Fruit fly (Drosophila melanogaster) whole organism, embryonic: Measurements from ENCODE around the gene drpr.
A peak's percentile ranks its signal among the peaks of the same experiment; 100 is the strongest.

ENCODE experiments used
- Bdp1 ChIP-seq: fragments of 200-800 bp; sonication (Bioruptor generic); optimal IDR thresholded peaks from 3 replicates; lab custom pipeline; 2016; ENCODE audit warnings: missing biosample characterization, missing genetic modification characterization
- CG12659 ChIP-seq: fragments of 200-800 bp; sonication (Bioruptor generic); optimal IDR thresholded peaks from 3 replicates; lab custom pipeline; 2017; ENCODE audit warnings: mild to moderate bottlenecking, missing biosample characterization, missing genetic modification reagents, missing genetic modification characterization
- CG12744 ChIP-seq: fragments of 200-800 bp; sonication (Bioruptor generic); optimal IDR thresholded peaks from 2 replicates; lab custom pipeline; 2016; ENCODE audit warnings: missing biosample characterization, missing genetic modification characterization
- CG12769 ChIP-seq: fragments of 200-800 bp; sonication (Bioruptor generic); optimal IDR thresholded peaks from 2 replicates; lab custom pipeline; 2019; ENCODE audit warnings: missing biosample characterization, mild to moderate bottlenecking, missing genetic modification characterization, moderate library complexity
- CG16813 ChIP-seq: fragments of 200-800 bp; sonication (Bioruptor generic); IDR thresholded peaks from 3 replicates; pipeline ENCODE4 v1.3.6; 2022; ENCODE audit warnings: missing biosample characterization, missing genetic modification characterization; ENCODE audit not compliant: partially characterized antibody
- CG16863 ChIP-seq: fragments of 200-800 bp; sonication (Bioruptor generic); optimal IDR thresholded peaks from 3 replicates; lab custom pipeline; 2016; ENCODE audit warnings: missing biosample characterization, missing genetic modification characterization
- CG17568 ChIP-seq: fragments of 200-800 bp; sonication (Bioruptor generic); optimal IDR thresholded peaks from 2 replicates; lab custom pipeline; 2018; ENCODE audit warnings: missing biosample characterization, mild to moderate bottlenecking, missing genetic modification characterization, moderate library complexity
- CG17912 ChIP-seq: fragments of 200-800 bp; sonication (Bioruptor generic); optimal IDR thresholded peaks from 2 replicates; lab custom pipeline; 2018; ENCODE audit warnings: missing biosample characterization, mild to moderate bottlenecking, missing genetic modification characterization
- CG18764 ChIP-seq: fragments of 200-800 bp; sonication (Bioruptor generic); optimal IDR thresholded peaks from 3 replicates; lab custom pipeline; 2016; ENCODE audit warnings: missing biosample characterization, missing genetic modification characterization
- CG2712 ChIP-seq: fragments of 200-800 bp; optimal IDR thresholded peaks from 3 replicates; lab custom pipeline; 2019; ENCODE audit warnings: missing biosample characterization, mild to moderate bottlenecking, missing genetic modification characterization, moderate library complexity
- CG3163 ChIP-seq: fragments of 200-800 bp; sonication (Bioruptor generic); optimal IDR thresholded peaks from 3 replicates; lab custom pipeline; 2016; ENCODE audit warnings: missing biosample characterization, missing genetic modification characterization
- CG32767 ChIP-seq: fragments of 200-800 bp; sonication (Bioruptor generic); IDR thresholded peaks from 2 replicates; pipeline ENCODE4 v1.3.6; 2022; ENCODE audit warnings: missing biosample characterization, missing genetic modification characterization
- CG4617 ChIP-seq: fragments of 200-800 bp; sonication (Bioruptor generic); optimal IDR thresholded peaks from 3 replicates; lab custom pipeline; 2016; ENCODE audit warnings: missing biosample characterization, missing genetic modification characterization, borderline replicate concordance
- CG5245 ChIP-seq: fragments of 200-800 bp; sonication (Bioruptor generic); optimal IDR thresholded peaks from 3 replicates; lab custom pipeline; 2016; ENCODE audit warnings: missing biosample characterization, missing genetic modification characterization
- CG5953 ChIP-seq: fragments of 200-800 bp; sonication (Bioruptor generic); IDR thresholded peaks from 2 replicates; pipeline ENCODE4 v1.3.6; 2022; ENCODE audit warnings: missing biosample characterization, missing genetic modification characterization
- CG6791 ChIP-seq: fragments of 200-800 bp; sonication (Bioruptor generic); IDR thresholded peaks from 3 replicates; pipeline ENCODE4 v1.3.6; 2022; ENCODE audit warnings: missing biosample characterization, missing genetic modification characterization; ENCODE audit not compliant: partially characterized antibody
- CG6854 ChIP-seq: fragments of 200-800 bp; sonication (Bioruptor generic); optimal IDR thresholded peaks from 3 replicates; lab custom pipeline; 2017; ENCODE audit warnings: missing biosample characterization, mild to moderate bottlenecking, missing genetic modification characterization
- CG7786 ChIP-seq: fragments of 200-800 bp; sonication (Bioruptor generic); optimal IDR thresholded peaks from 2 replicates; lab custom pipeline; 2016; ENCODE audit warnings: missing biosample characterization, missing genetic modification characterization
- CkIIα-i1 ChIP-seq: fragments of 200-800 bp; sonication (Bioruptor generic); IDR thresholded peaks from 2 replicates; pipeline ENCODE4 v1.3.6; 2022; ENCODE audit warnings: missing biosample characterization, missing genetic modification characterization
- E2f2 ChIP-seq: fragments of 200-800 bp; sonication (Bioruptor generic); IDR thresholded peaks from 2 replicates; pipeline ENCODE4 v1.3.6; 2022; ENCODE audit warnings: missing biosample characterization, missing genetic modification characterization
- Eip74EF ChIP-seq, 2 experiments: fragments of 200-800 bp in 1 of 2; fragments of >200 bp in 1 of 2; sonication (Bioruptor generic) in 1 of 2; optimal IDR thresholded peaks; 2 replicates each; lab custom pipeline; 2017 to 2019; ENCODE audit warnings: missing biosample characterization in 2 of 2, missing genetic modification characterization in 2 of 2, mild to moderate bottlenecking in 1 of 2, moderate library complexity in 1 of 2
- Fer2 ChIP-seq: fragments of 200-800 bp; sonication (Bioruptor generic); optimal IDR thresholded peaks from 2 replicates; lab custom pipeline; 2018; ENCODE audit warnings: missing biosample characterization, mild to moderate bottlenecking, missing genetic modification characterization, moderate library complexity
- H15 ChIP-seq: fragments of 200-800 bp; sonication (Bioruptor generic); IDR thresholded peaks from 3 replicates; pipeline ENCODE4 v1.3.6; 2022; ENCODE audit warnings: missing biosample characterization, missing genetic modification characterization
- Lim3 ChIP-seq: fragments of 200-800 bp; sonication (Bioruptor generic); IDR thresholded peaks from 2 replicates; pipeline ENCODE4 v1.3.6; 2022; ENCODE audit warnings: missing biosample characterization, missing genetic modification characterization
- Mad ChIP-seq: fragments of 200-800 bp; sonication (Bioruptor generic); optimal IDR thresholded peaks from 2 replicates; lab custom pipeline; 2016; ENCODE audit warnings: missing biosample characterization, missing genetic modification characterization
- Max ChIP-seq: fragments of 200-800 bp; sonication (Bioruptor generic); optimal IDR thresholded peaks from 2 replicates; lab custom pipeline; 2016; ENCODE audit warnings: missing biosample characterization, mild to moderate bottlenecking, missing genetic modification characterization
- Meics ChIP-seq: fragments of 200-800 bp; sonication (Bioruptor generic); optimal IDR thresholded peaks from 2 replicates; lab custom pipeline; 2017; ENCODE audit warnings: missing biosample characterization, mild to moderate bottlenecking, missing genetic modification characterization
- NC2β ChIP-seq: fragments of 200-800 bp; sonication (Bioruptor generic); optimal IDR thresholded peaks from 2 replicates; lab custom pipeline; 2016; ENCODE audit warnings: missing biosample characterization, missing genetic modification characterization
- Nf-YA ChIP-seq: fragments of 200-800 bp; sonication (Bioruptor generic); IDR thresholded peaks from 2 replicates; pipeline ENCODE4 v1.3.6; 2022; ENCODE audit warnings: missing biosample characterization, missing genetic modification characterization
- PHDP ChIP-seq: fragments of 200-800 bp; sonication (Bioruptor generic); optimal IDR thresholded peaks from 3 replicates; lab custom pipeline; 2018; ENCODE audit warnings: missing biosample characterization, mild to moderate bottlenecking, missing genetic modification characterization, moderate library complexity
- amos ChIP-seq: fragments of 200-800 bp; sonication (Bioruptor generic); IDR thresholded peaks from 2 replicates; pipeline ENCODE4 v1.3.6; 2022; ENCODE audit warnings: missing biosample characterization, missing genetic modification characterization; ENCODE audit not compliant: partially characterized antibody
- ato ChIP-seq: fragments of 200-800 bp; sonication (Bioruptor generic); IDR thresholded peaks from 2 replicates; pipeline ENCODE4 v1.3.6; 2022; ENCODE audit warnings: missing biosample characterization, missing genetic modification characterization; ENCODE audit not compliant: partially characterized antibody
- bcd ChIP-seq: fragments of 200-800 bp; sonication (Bioruptor generic); optimal IDR thresholded peaks from 2 replicates; lab custom pipeline; 2017; ENCODE audit warnings: missing biosample characterization, mild to moderate bottlenecking, missing genetic modification characterization
- cato ChIP-seq: fragments of 200-800 bp; sonication (Bioruptor generic); optimal IDR thresholded peaks from 2 replicates; lab custom pipeline; 2016; ENCODE audit warnings: missing biosample characterization, missing genetic modification characterization, borderline replicate concordance
- danr ChIP-seq: fragments of 200-800 bp; sonication (Bioruptor generic); IDR thresholded peaks from 2 replicates; pipeline ENCODE4 v1.3.6; 2022; ENCODE audit warnings: missing biosample characterization, missing genetic modification characterization
- dati ChIP-seq: fragments of 200-800 bp; sonication (Bioruptor generic); IDR thresholded peaks from 2 replicates; pipeline ENCODE4 v1.3.6; 2022; ENCODE audit warnings: missing biosample characterization, missing genetic modification characterization
- ewg ChIP-seq: fragments of 200-800 bp; sonication (Bioruptor generic); optimal IDR thresholded peaks from 3 replicates; lab custom pipeline; 2017; ENCODE audit warnings: mild to moderate bottlenecking, missing biosample characterization, missing genetic modification reagents, missing genetic modification characterization
- gcm2 ChIP-seq: fragments of 200-800 bp; sonication (Bioruptor generic); optimal IDR thresholded peaks from 2 replicates; lab custom pipeline; 2016; ENCODE audit warnings: missing biosample characterization, missing genetic modification characterization
- ind ChIP-seq: fragments of 200-800 bp; sonication (Bioruptor generic); optimal IDR thresholded peaks from 3 replicates; lab custom pipeline; 2016; ENCODE audit warnings: missing biosample characterization, missing genetic modification characterization
- insv ChIP-seq, 2 experiments: fragments of 200-800 bp; sonication (Bioruptor generic); optimal IDR thresholded peaks; 3 replicates each; lab custom pipeline; 2016 to 2018; ENCODE audit warnings: missing biosample characterization in 2 of 2, missing genetic modification characterization in 2 of 2
- kni ChIP-seq: fragments of 200-800 bp; sonication (Bioruptor generic); optimal IDR thresholded peaks from 3 replicates; lab custom pipeline; 2017; ENCODE audit warnings: mild to moderate bottlenecking, missing biosample characterization, missing genetic modification reagents, missing genetic modification characterization
- lbe ChIP-seq: fragments of 200-800 bp; sonication (Bioruptor generic); optimal IDR thresholded peaks from 2 replicates; lab custom pipeline; 2016; ENCODE audit warnings: missing biosample characterization, mild to moderate bottlenecking, missing genetic modification characterization
- nau ChIP-seq: fragments of 200-800 bp; sonication (Bioruptor generic); optimal IDR thresholded peaks from 3 replicates; lab custom pipeline; 2017; ENCODE audit warnings: missing biosample characterization, mild to moderate bottlenecking, missing genetic modification characterization, missing genetic modification reagents
- psq ChIP-seq: fragments of 200-800 bp; sonication (Bioruptor generic); optimal IDR thresholded peaks from 2 replicates; lab custom pipeline; 2017; ENCODE audit warnings: missing biosample characterization, missing genetic modification characterization
- pum ChIP-seq: fragments of 200-800 bp; sonication (Bioruptor generic); optimal IDR thresholded peaks from 2 replicates; lab custom pipeline; 2016; ENCODE audit warnings: missing biosample characterization, missing genetic modification characterization
- slp2 ChIP-seq: fragments of 200-800 bp; sonication (Bioruptor generic); optimal IDR thresholded peaks from 2 replicates; lab custom pipeline; 2016; ENCODE audit warnings: missing biosample characterization, missing genetic modification characterization
- tna ChIP-seq: fragments of 200-800 bp; sonication (Bioruptor generic); IDR thresholded peaks from 2 replicates; pipeline ENCODE4 v1.3.6; 2022; ENCODE audit warnings: missing biosample characterization, missing genetic modification characterization; ENCODE audit not compliant: partially characterized antibody
- zfh1 ChIP-seq: fragments of 200-800 bp; sonication (Bioruptor generic); IDR thresholded peaks from 3 replicates; pipeline ENCODE4 v1.3.6; 2022; ENCODE audit warnings: missing biosample characterization, missing genetic modification characterization

The drpr gene

DNA sequence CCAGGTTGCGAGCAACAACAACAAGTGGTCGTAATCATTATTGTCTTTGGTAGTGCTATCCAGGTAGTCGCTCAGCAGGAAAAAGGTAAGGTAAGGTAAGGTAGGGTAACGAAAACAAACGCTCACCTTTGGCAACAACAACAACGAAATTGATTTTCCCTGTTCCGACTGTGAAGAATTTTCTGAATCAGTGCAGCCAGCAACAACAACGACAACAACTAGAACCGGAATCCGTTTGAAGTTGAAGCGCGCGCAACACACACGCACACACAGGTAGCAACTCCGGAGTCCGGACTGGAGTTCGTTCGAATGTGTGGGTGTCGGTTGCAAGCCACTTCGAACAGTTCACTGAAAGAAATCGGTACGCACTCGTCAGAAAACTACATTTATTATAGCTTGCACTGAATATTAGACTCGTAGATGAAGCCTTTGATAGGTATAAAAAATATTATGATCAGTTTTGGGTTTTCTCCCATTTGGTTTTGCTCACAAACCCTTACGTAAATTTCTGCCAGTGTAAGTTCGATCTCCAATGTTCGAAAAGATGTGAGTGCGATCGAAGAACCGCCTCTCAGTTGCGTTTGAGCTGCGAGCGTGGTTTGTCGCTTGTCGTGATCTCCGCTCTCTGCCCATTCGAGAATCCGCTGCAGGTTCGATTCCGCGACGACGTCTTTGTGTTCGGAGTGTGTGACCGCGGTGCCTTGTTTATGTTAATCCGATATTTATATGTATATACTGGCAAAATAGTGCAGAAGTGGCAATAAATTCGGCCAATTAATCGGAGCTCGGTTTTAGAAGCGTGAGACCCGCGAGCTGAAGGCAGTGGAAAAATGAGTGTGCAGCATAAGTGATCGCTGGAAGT is 15.7 kb upstream of the drpr start, which contains the start of gene CG13921 (continued):
- TF ChIP-seq CG32767 (GFP tag; lab: Robert Waterston, UW) (peak; percentile 98), CG16813 (no peak), CG12659 (GFP tag; lab: Kevin White, UChicago) (peak; percentile 98), CG18764 (GFP tag; lab: Kevin White, UChicago) (peak; percentile 99), Meics (GFP tag; lab: Kevin White, UChicago) (peak; percentile 98), zfh1 (GFP tag; lab: Robert Waterston, UW) (peak; percentile 100), cato (peak; percentile 99), CG17912 (GFP tag; lab: Kevin White, UChicago) (peak; percentile 87), CG3163 (GFP tag; lab: Kevin White, UChicago) (peak; percentile 93), CG12769 (tag; lab: Kevin White, UChicago) (peak; percentile 99), CG12744 (GFP tag; lab: Kevin White, UChicago) (peak; percentile 99), Nf-YA (GFP tag; lab: Robert Waterston, UW) (peak; percentile 98), Max (peak; percentile 99), pum (GFP tag; lab: Kevin White, UChicago) (peak; percentile 100), psq (GFP tag; lab: Kevin White, UChicago) (peak; percentile 96), Fer2 (tag; lab: Kevin White, UChicago) (peak; percentile 95), gcm2 (GFP tag; lab: Kevin White, UChicago) (peak; percentile 98), lbe (GFP tag; lab: Kevin White, UChicago) (peak; percentile 98), CG2712 (tag; lab: Kevin White, UChicago) (peak; percentile 100), CG6854 (GFP tag; lab: Kevin White, UChicago) (peak; percentile 96), CG7786 (peak; percentile 98), nau (no peak), CG17568 (no peak), Mad (GFP tag; lab: Kevin White, UChicago) (peak; percentile 99), ind (GFP tag; lab: Kevin White, UChicago) (peak; percentile 99), ato (GFP tag; lab: Robert Waterston, UW) (no peak), H15 (GFP tag; lab: Robert Waterston, UW) (peak; percentile 99), Bdp1 (GFP tag; lab: Kevin White, UChicago) (peak; percentile 94), E2f2 (GFP tag; lab: Robert Waterston, UW) (peak; percentile 85), kni (GFP tag; lab: Kevin White, UChicago) (peak; percentile 98), NC2β (GFP tag; lab: Kevin White, UChicago) (peak; percentile 99), tna (no peak), insv (GFP tag; optimal IDR thresholded peaks at IDR 0.05; lab: Kevin White, UChicago) (peak; percentile 69 to 76), CG5245 (GFP tag; lab: Kevin White, UChicago) (peak; percentile 100), CkIIα-i1 (GFP tag; lab: Robert Waterston, UW) (peak; percentile 93), Eip74EF (GFP tag; optimal IDR thresholded peaks at IDR 0.05; lab: Kevin White, UChicago) (peak in 1 of 2 experiments; percentile 98), bcd (GFP tag; lab: Kevin White, UChicago) (peak; percentile 99), slp2 (GFP tag; lab: Kevin White, UChicago) (peak; percentile 99), ewg (GFP tag; lab: Kevin White, UChicago) (peak; percentile 96), dati (GFP tag; lab: Robert Waterston, UW) (peak; percentile 98), CG6791 (no peak), danr (GFP tag; lab: Robert Waterston, UW) (peak; percentile 98), CG5953 (peak; percentile 99), CG4617 (GFP tag; lab: Kevin White, UChicago) (peak; percentile 99), Lim3 (GFP tag; lab: Robert Waterston, UW) (peak; percentile 96), CG16863 (peak; percentile 98), PHDP (peak; percentile 98), amos (GFP tag; lab: Robert Waterston, UW) (no peak)
